Worm (Caenorhabditis elegans) whole organism, L4/young adult: ENCODE measurements around the gene pqn-16.

Experiments
- W03F9.2 ChIP-seq: fragments of 150-350 bp; optimal IDR thresholded peaks from 2 replicates; lab custom pipeline; 2014; ENCODE audit warnings: missing biosample characterization, missing genetic modification characterization
- dao-5 ChIP-seq: sonication (generic microtip); optimal IDR thresholded peaks from 2 replicates; lab custom pipeline; 2016; ENCODE audit warnings: missing genotype, missing genetic modification characterization, moderate library complexity, missing compliant biosample characterization
- him-1 ChIP-seq: sonication (generic microtip); optimal IDR thresholded peaks from 2 replicates; lab custom pipeline; 2016; ENCODE audit warnings: missing genotype, missing genetic modification reagents, missing genetic modification characterization, missing compliant biosample characterization

- no peak for TF ChIP-seq him-1
- TF ChIP-seq dao-5 (tag; lab: Kevin White, UChicago) = no peak
- no peak for TF ChIP-seq W03F9.2 (tag; lab: Kevin White, UChicago)
Observed at ce11 chrV:9166306-9166705, 7.6 kb upstream of the pqn-16 start.
